Fruit fly (Drosophila melanogaster): ENCODE results near the gene Dys.

Dys gene

dm6 chr3R:19498672-19499373, 37.9 kb downstream of the Dys start (continued):
- TF ChIP-seq CG17568 (GFP tag; optimal IDR thresholded peaks at IDR 0.05) (peak; percentile 87), ash1 (GFP tag; optimal IDR thresholded peaks at IDR 0.05) (peak; percentile 42), CG7271 (tag; optimal IDR thresholded peaks at IDR 0.05) (peak; percentile 39), Mad (GFP tag; optimal IDR thresholded peaks at IDR 0.05) (peak; percentile 73), cato (GFP tag; optimal IDR thresholded peaks at IDR 0.05; ENCODE audit: borderline replicate concordance) (peak; percentile 69), Chrac-16 (GFP tag; optimal IDR thresholded peaks at IDR 0.05) (peak; percentile 86), Neu2 (GFP tag; optimal IDR thresholded peaks at IDR 0.05; ENCODE audit: borderline replicate concordance) (no peak), CG1233 (GFP tag; optimal IDR thresholded peaks at IDR 0.05) (peak; percentile 90), zen2 (GFP tag; IDR thresholded peaks at IDR 0.05; ENCODE audit: partially characterized antibody) (no peak), CHES-1-like (GFP tag; optimal IDR thresholded peaks at IDR 0.05) (peak; percentile 84), crc (GFP tag; optimal IDR thresholded peaks at IDR 0.05) (peak; percentile 84), jigr1 (GFP tag; IDR thresholded peaks at IDR 0.05) (peak; percentile 77; the same call in 2 of the 3 replicates), MESR4 (GFP tag; optimal IDR thresholded peaks at IDR 0.05) (peak; percentile 33), sqz (GFP tag; optimal IDR thresholded peaks at IDR 0.05) (peak; percentile 84), cas (GFP tag; IDR thresholded peaks at IDR 0.05) (peak; percentile 82), CG11085 (GFP tag; IDR thresholded peaks at IDR 0.05) (peak; percentile 92), CG8924 (tag; optimal IDR thresholded peaks at IDR 0.05) (peak; percentile 93), CG15601 (tag; optimal IDR thresholded peaks at IDR 0.05) (peak; percentile 84), Blimp-1 (GFP tag; optimal IDR thresholded peaks at IDR 0.05) (peak; percentile 88), CG7745 (tag; optimal IDR thresholded peaks at IDR 0.05) (no peak), CG4360 (GFP tag; IDR thresholded peaks at IDR 0.05) (peak; percentile 53), gce (GFP tag; IDR thresholded peaks at IDR 0.05) (peak; percentile 82), kay (GFP tag; optimal IDR thresholded peaks at IDR 0.05) (peak; percentile 89), CG2120 (GFP tag; optimal IDR thresholded peaks at IDR 0.05) (peak; percentile 97), E2f2 (GFP tag; IDR thresholded peaks at IDR 0.05) (peak; percentile 79), CG12155 (GFP tag; optimal IDR thresholded peaks at IDR 0.05) (peak; percentile 89), lmd (GFP tag; IDR thresholded peaks at IDR 0.05) (peak; percentile 95), fd96Cb (tag; optimal IDR thresholded peaks at IDR 0.05) (peak; percentile 91), CG2116 (GFP tag; optimal IDR thresholded peaks at IDR 0.05) (peak; percentile 48), Nf-YB (GFP tag; optimal IDR thresholded peaks at IDR 0.05) (peak; percentile 74), CG4328 (GFP tag; optimal IDR thresholded peaks at IDR 0.05) (peak; percentile 80), Spps (tag; optimal IDR thresholded peaks at IDR 0.05) (peak; percentile 61), nerfin-2 (GFP tag; IDR thresholded peaks at IDR 0.05; ENCODE audit: partially characterized antibody) (no peak), emc (GFP tag; optimal IDR thresholded peaks at IDR 0.05) (peak; percentile 74), CG14860 (GFP tag; IDR thresholded peaks at IDR 0.05; ENCODE audit: partially characterized antibody) (no peak), HLHmδ (GFP tag; optimal IDR thresholded peaks at IDR 0.05) (no peak), CG17912 (GFP tag; optimal IDR thresholded peaks at IDR 0.05) (no peak), Trl (optimal IDR thresholded peaks at IDR 0.05) (peak; percentile 17 to 60), Trl (GFP tag; optimal IDR thresholded peaks at IDR 0.05) (peak; percentile 78), Hey (tag; optimal IDR thresholded peaks at IDR 0.05) (peak; percentile 78), CG1647 (GFP tag; optimal IDR thresholded peaks at IDR 0.05) (peak; percentile 49), slp2 (GFP tag; optimal IDR thresholded peaks at IDR 0.05) (peak; percentile 83), CG10959 (GFP tag; IDR thresholded peaks at IDR 0.05) (peak; percentile 67), Adf1 (GFP tag; IDR thresholded peaks at IDR 0.05) (peak; percentile 73), Asciz (GFP tag; optimal IDR thresholded peaks at IDR 0.05) (peak; percentile 93), CG18599 (GFP tag; optimal IDR thresholded peaks at IDR 0.05) (peak; percentile 99), ci (GFP tag; IDR thresholded peaks at IDR 0.05) (peak; percentile 97), Vsx1 (GFP tag; optimal IDR thresholded peaks at IDR 0.05) (peak; percentile 74), kni (GFP tag; optimal IDR thresholded peaks at IDR 0.05) (peak; percentile 53)
